Worm (Caenorhabditis elegans) whole organism, young adult: Measurements from ENCODE around the gene ugt-33.

Experiments
- C17E4.6 ChIP-seq: fragments of 200-800 bp; sonication (Bioruptor generic); IDR thresholded peaks from 2 replicates; pipeline ENCODE4 v1.3.6; 2022; ENCODE audit warnings: missing genetic modification reagents, missing genetic modification characterization, missing compliant biosample characterization
- F33H1.4 ChIP-seq: fragments of 200-800 bp; sonication (Bioruptor generic); IDR thresholded peaks from 2 replicates; pipeline ENCODE4 v1.3.6; 2022; ENCODE audit warnings: missing genetic modification reagents, missing genetic modification characterization, missing compliant biosample characterization
- F39B2.1 ChIP-seq: fragments of 200-800 bp; sonication (Bioruptor generic); IDR thresholded peaks from 2 replicates; pipeline ENCODE4 v1.3.6; 2022; ENCODE audit warnings: missing genetic modification reagents, missing genetic modification characterization, missing compliant biosample characterization
- F52B5.7 ChIP-seq: sonication (generic microtip); optimal IDR thresholded peaks from 2 replicates; lab custom pipeline; 2016; ENCODE audit warnings: mild to moderate bottlenecking, missing genetic modification characterization, missing compliant biosample characterization
- F57A8.1 ChIP-seq: fragments of 200-800 bp; sonication (Bioruptor generic); optimal IDR thresholded peaks from 2 replicates; lab custom pipeline; 2018; ENCODE audit warnings: mild to moderate bottlenecking, missing genetic modification characterization, moderate library complexity, missing compliant biosample characterization
- Y53F4B.3 ChIP-seq: fragments of 200-800 bp; sonication (Bioruptor generic); IDR thresholded peaks from 2 replicates; pipeline ENCODE4 v1.3.6; 2022; ENCODE audit warnings: missing genetic modification reagents, missing genetic modification characterization, missing compliant biosample characterization
- Y79H2A.3 ChIP-seq: fragments of 200-800 bp; sonication (Bioruptor generic); conservative IDR thresholded peaks from 2 replicates; pipeline ENCODE4 v1.3.6; 2022; ENCODE audit warnings: missing genetic modification reagents, missing genetic modification characterization, missing compliant biosample characterization
- ama-1 ChIP-seq, 3 experiments: fragments of 150-350 bp in 1 of 3; sonication (generic microtip) in 2 of 3; optimal IDR thresholded peaks; 2 replicates each; lab custom pipeline; 2014 to 2018; ENCODE audit warnings: missing biosample characterization in 2 of 3, missing genetic modification characterization in 2 of 3, missing genetic modification reagents in 2 of 3
- aptf-2 ChIP-seq: fragments of 200-800 bp; sonication (Bioruptor generic); conservative IDR thresholded peaks from 2 replicates; pipeline ENCODE4 v1.3.6; 2022; ENCODE audit warnings: missing genetic modification reagents, missing genetic modification characterization, missing compliant biosample characterization
- athp-1 ChIP-seq: sonication (generic microtip); optimal IDR thresholded peaks from 2 replicates; lab custom pipeline; 2017; ENCODE audit warnings: mild to moderate bottlenecking, missing genetic modification characterization, missing compliant biosample characterization
- attf-3 ChIP-seq: fragments of 200-800 bp; sonication (Bioruptor generic); conservative IDR thresholded peaks from 2 replicates; pipeline ENCODE4 v1.3.6; 2022; ENCODE audit warnings: missing genetic modification reagents, missing genetic modification characterization, missing compliant biosample characterization
- attf-5 ChIP-seq: fragments of 200-800 bp; sonication (Bioruptor generic); optimal IDR thresholded peaks from 2 replicates; lab custom pipeline; 2018; ENCODE audit warnings: mild to moderate bottlenecking, missing genetic modification characterization, missing compliant biosample characterization
- attf-6 ChIP-seq: fragments of 200-800 bp; sonication (Bioruptor generic); IDR thresholded peaks from 2 replicates; pipeline ENCODE4 v1.3.6; 2022; ENCODE audit warnings: missing genetic modification reagents, missing genetic modification characterization, missing compliant biosample characterization
- ccch-3 ChIP-seq: fragments of 200-800 bp; sonication (Bioruptor generic); optimal IDR thresholded peaks from 2 replicates; lab custom pipeline; 2018; ENCODE audit warnings: mild to moderate bottlenecking, missing genetic modification characterization, missing compliant biosample characterization
- ceh-27 ChIP-seq: fragments of 200-800 bp; sonication (Bioruptor generic); optimal IDR thresholded peaks from 2 replicates; lab custom pipeline; 2018; ENCODE audit warnings: mild to moderate bottlenecking, missing genetic modification characterization, moderate library complexity, missing compliant biosample characterization
- ceh-91 ChIP-seq: fragments of 200-800 bp; sonication (Bioruptor generic); IDR thresholded peaks from 2 replicates; pipeline ENCODE4 v1.3.6; 2022; ENCODE audit warnings: missing genetic modification reagents, missing genetic modification characterization, missing compliant biosample characterization
- chd-7 ChIP-seq: sonication (generic microtip); optimal IDR thresholded peaks from 2 replicates; lab custom pipeline; 2016; ENCODE audit warnings: mild to moderate bottlenecking, missing genetic modification characterization, moderate library complexity, missing compliant biosample characterization
- dox-1 ChIP-seq: fragments of 200-800 bp; sonication (Bioruptor generic); IDR thresholded peaks from 2 replicates; pipeline ENCODE4 v1.3.6; 2022; ENCODE audit warnings: missing genetic modification reagents, missing genetic modification characterization, missing compliant biosample characterization
- egl-18 ChIP-seq: fragments of 200-800 bp; sonication (Bioruptor generic); IDR thresholded peaks from 2 replicates; pipeline ENCODE4 v1.3.6; 2022; ENCODE audit warnings: missing genetic modification reagents, missing genetic modification characterization, missing compliant biosample characterization
- ets-4 ChIP-seq: fragments of 200-800 bp; sonication (Bioruptor generic); optimal IDR thresholded peaks from 2 replicates; lab custom pipeline; 2018; ENCODE audit warnings: mild to moderate bottlenecking, missing genetic modification characterization, missing compliant biosample characterization
- fkh-3 ChIP-seq: sonication (generic microtip); optimal IDR thresholded peaks from 2 replicates; lab custom pipeline; 2016; ENCODE audit warnings: mild to moderate bottlenecking, missing genetic modification characterization, missing compliant biosample characterization
- hlh-12 ChIP-seq: sonication (generic microtip); optimal IDR thresholded peaks from 2 replicates; lab custom pipeline; 2016; ENCODE audit warnings: missing genetic modification characterization, missing compliant biosample characterization
- hlh-26 ChIP-seq: fragments of 200-800 bp; sonication (Bioruptor generic); conservative IDR thresholded peaks from 2 replicates; pipeline ENCODE4 v1.3.6; 2022; ENCODE audit warnings: missing genetic modification reagents, missing genetic modification characterization, missing compliant biosample characterization
- hrde-1 ChIP-seq: sonication (generic microtip); optimal IDR thresholded peaks from 2 replicates; lab custom pipeline; 2016; ENCODE audit warnings: missing genetic modification characterization, mild to moderate bottlenecking, missing compliant biosample characterization, moderate library complexity, missing genotype, missing genetic modification reagents, borderline replicate concordance
- let-526 ChIP-seq: fragments of 200-800 bp; sonication (Bioruptor generic); IDR thresholded peaks from 2 replicates; pipeline ENCODE4 v1.3.6; 2022; ENCODE audit warnings: missing genetic modification reagents, missing genetic modification characterization, missing compliant biosample characterization
- lin-35 ChIP-seq, 3 experiments: fragments of 150-350 bp in 2 of 3; sonication (generic microtip) in 1 of 3; optimal IDR thresholded peaks; 2 replicates each; lab custom pipeline; 2014 to 2018; ENCODE audit warnings: missing biosample characterization in 3 of 3, missing genetic modification characterization in 3 of 3, missing genetic modification reagents in 3 of 3
- madf-3 ChIP-seq: fragments of 200-800 bp; sonication (Bioruptor generic); IDR thresholded peaks from 2 replicates; pipeline ENCODE4 v1.3.6; 2022; ENCODE audit warnings: missing genetic modification reagents, missing genetic modification characterization, missing compliant biosample characterization
- madf-6 ChIP-seq: fragments of 200-800 bp; sonication (Bioruptor generic); IDR thresholded peaks from 2 replicates; pipeline ENCODE4 v1.3.6; 2022; ENCODE audit warnings: missing genetic modification reagents, missing genetic modification characterization, missing compliant biosample characterization
- mcd-1 ChIP-seq: fragments of 200-800 bp; sonication (Bioruptor generic); IDR thresholded peaks from 2 replicates; pipeline ENCODE4 v1.3.6; 2022; ENCODE audit warnings: missing genetic modification reagents, missing genetic modification characterization, missing compliant biosample characterization
- nhr-80 ChIP-seq: sonication (generic microtip); optimal IDR thresholded peaks from 2 replicates; lab custom pipeline; 2016; ENCODE audit warnings: missing genetic modification characterization, missing compliant biosample characterization
- rcor-1 ChIP-seq: fragments of 200-800 bp; sonication (Bioruptor generic); IDR thresholded peaks from 2 replicates; pipeline ENCODE4 v1.3.6; 2022; ENCODE audit warnings: missing genetic modification reagents, missing genetic modification characterization, missing compliant biosample characterization
- snpc-1.1 ChIP-seq: sonication (generic microtip); optimal IDR thresholded peaks from 2 replicates; lab custom pipeline; 2017; ENCODE audit warnings: missing genetic modification characterization, mild to moderate bottlenecking, missing compliant biosample characterization, antibody characterized with exemption, moderate library complexity, missing genotype, missing genetic modification reagents; ENCODE audit not compliant: insufficient read depth
- snpc-4 ChIP-seq, 5 experiments: fragments of 150-350 bp in 1 of 5; sonication (generic microtip) in 4 of 5; optimal IDR thresholded peaks; 2 replicates each; lab custom pipeline; 2014 to 2018; ENCODE audit warnings: missing genetic modification characterization in 5 of 5, missing biosample characterization in 3 of 5, antibody characterized with exemption in 2 of 5, mild to moderate bottlenecking in 2 of 5, missing compliant biosample characterization in 2 of 5, missing genotype in 2 of 5, moderate library complexity in 2 of 5, missing genetic modification reagents in 1 of 5
- somi-1 ChIP-seq: fragments of 200-800 bp; sonication (Bioruptor generic); optimal IDR thresholded peaks from 2 replicates; lab custom pipeline; 2018; ENCODE audit warnings: mild to moderate bottlenecking, missing genetic modification characterization, missing compliant biosample characterization
- tlf-1 ChIP-seq: fragments of 200-800 bp; sonication (Bioruptor generic); optimal IDR thresholded peaks from 2 replicates; lab custom pipeline; 2018; ENCODE audit warnings: mild to moderate bottlenecking, missing genetic modification characterization, missing compliant biosample characterization
- unc-62 ChIP-seq: fragments of 150-350 bp; optimal IDR thresholded peaks from 2 replicates; lab custom pipeline; 2014; ENCODE audit warnings: missing biosample characterization, missing genetic modification reagents, missing genetic modification characterization
- zim-3 ChIP-seq: sonication (generic microtip); optimal IDR thresholded peaks from 2 replicates; lab custom pipeline; 2017; ENCODE audit warnings: mild to moderate bottlenecking, missing genetic modification characterization, moderate library complexity, missing compliant biosample characterization
- ztf-26 ChIP-seq: sonication (generic microtip); optimal IDR thresholded peaks from 2 replicates; lab custom pipeline; 2017; ENCODE audit warnings: missing genetic modification characterization, missing compliant biosample characterization
- ztf-28 ChIP-seq: fragments of 200-800 bp; sonication (Bioruptor generic); IDR thresholded peaks from 2 replicates; pipeline ENCODE4 v1.3.6; 2022; ENCODE audit warnings: missing genetic modification reagents, missing genetic modification characterization, missing compliant biosample characterization

Gene ugt-33

ce11 chrV:10471007-10471406, 22.2 kb upstream of the ugt-33 start:
- TF ChIP-seq dox-1 (GFP tag; lab: Robert Waterston, UW) (no peak), aptf-2 (GFP tag; lab: Robert Waterston, UW) (no peak), ets-4 (GFP tag; lab: Kevin White, UChicago) (no peak), tlf-1 (GFP tag; lab: Kevin White, UChicago) (no peak), madf-3 (GFP tag; lab: Robert Waterston, UW) (no peak), rcor-1 (GFP tag; lab: Robert Waterston, UW) (no peak), egl-18 (GFP tag; lab: Robert Waterston, UW) (no peak), snpc-1.1 (tag; lab: Kevin White, UChicago) (no peak), nhr-80 (tag; lab: Kevin White, UChicago) (no peak), ceh-91 (GFP tag; lab: Robert Waterston, UW) (no peak), F52B5.7 (no peak), F33H1.4 (GFP tag; lab: Robert Waterston, UW) (no peak), athp-1 (no peak), hrde-1 (tag; lab: Kevin White, UChicago) (no peak), Y79H2A.3 (GFP tag; lab: Robert Waterston, UW) (no peak)

ce11 chrV:10472901-10473774, 20.1 kb upstream of the ugt-33 start:
- no peak for TF ChIP-seq unc-62 (GFP tag; lab: Kevin White, UChicago)
- TF ChIP-seq somi-1 (GFP tag; lab: Kevin White, UChicago): no peak
- TF ChIP-seq ccch-3 (GFP tag; lab: Kevin White, UChicago): no peak
- no peak for TF ChIP-seq C17E4.6
- peak; percentile 58 for TF ChIP-seq ama-1 (optimal IDR thresholded peaks at IDR 0.05; lab: Kevin White, UChicago)
- TF ChIP-seq ama-1 (GFP tag; optimal IDR thresholded peaks at IDR 0.05; lab: Kevin White, UChicago): no peak
- no peak for TF ChIP-seq hlh-26 (GFP tag; lab: Robert Waterston, UW)
- TF ChIP-seq ztf-26 (tag; lab: Kevin White, UChicago): peak; percentile 21
- TF ChIP-seq attf-5: no peak
- no peak for TF ChIP-seq Y53F4B.3 (GFP tag; lab: Robert Waterston, UW)
- TF ChIP-seq, all 124 proteins: peak for 2

ce11 chrV:10474040-10474439, 19.2 kb upstream of the ugt-33 start:
- no peak for TF ChIP-seq snpc-4 (GFP tag; optimal IDR thresholded peaks at IDR 0.05; lab: Kevin White, UChicago)
- TF ChIP-seq snpc-4 (tag; optimal IDR thresholded peaks at IDR 0.05; lab: Kevin White, UChicago): no peak
- no peak for TF ChIP-seq chd-7 (tag; lab: Kevin White, UChicago)
- no peak for TF ChIP-seq zim-3
- no peak for TF ChIP-seq fkh-3 (tag; lab: Kevin White, UChicago)
- TF ChIP-seq F57A8.1 (GFP tag; lab: Kevin White, UChicago): no peak
- no peak for TF ChIP-seq madf-3 (GFP tag; lab: Robert Waterston, UW)
- TF ChIP-seq dox-1 (GFP tag; lab: Robert Waterston, UW): no peak
- no peak for TF ChIP-seq lin-35 (GFP tag; optimal IDR thresholded peaks at IDR 0.05; lab: Kevin White, UChicago)
- no peak for TF ChIP-seq attf-3
- TF ChIP-seq mcd-1: no peak
- no peak for TF ChIP-seq hlh-12 (tag; lab: Kevin White, UChicago)
- no peak for TF ChIP-seq ztf-28 (GFP tag; lab: Robert Waterston, UW)
- TF ChIP-seq ceh-27 (GFP tag; lab: Kevin White, UChicago): no peak
- TF ChIP-seq let-526 (GFP tag; lab: Robert Waterston, UW): no peak
- TF ChIP-seq F39B2.1 (GFP tag; lab: Robert Waterston, UW): no peak
- no peak for TF ChIP-seq madf-6 (GFP tag; lab: Robert Waterston, UW)
- TF ChIP-seq Y79H2A.3 (GFP tag; lab: Robert Waterston, UW): no peak
- TF ChIP-seq attf-6 (GFP tag; lab: Robert Waterston, UW): no peak
- TF ChIP-seq, all 124 proteins: peak for 0
